Fruit fly (Drosophila melanogaster) whole organism, embryonic: ENCODE data around the gene Ppat-Dpck.

Source experiments
- Asciz ChIP-seq: fragments of 200-800 bp; sonication (Bioruptor generic); optimal IDR thresholded peaks from 2 replicates; lab custom pipeline; 2017; ENCODE audit warnings: missing biosample characterization, mild to moderate bottlenecking, missing genetic modification characterization, missing genetic modification reagents
- CG10209 ChIP-seq: fragments of 200-800 bp; sonication (Bioruptor generic); optimal IDR thresholded peaks from 3 replicates; lab custom pipeline; 2017; ENCODE audit warnings: missing biosample characterization, mild to moderate bottlenecking, missing genetic modification characterization, missing genetic modification reagents
- CG10431 ChIP-seq: fragments of 200-800 bp; sonication (Bioruptor generic); optimal IDR thresholded peaks from 3 replicates; lab custom pipeline; 2018; ENCODE audit warnings: missing biosample characterization, mild to moderate bottlenecking, missing genetic modification characterization
- CG1233 ChIP-seq: fragments of 200-800 bp; sonication (Bioruptor generic); optimal IDR thresholded peaks from 4 replicates; lab custom pipeline; 2018; ENCODE audit warnings: missing biosample characterization, mild to moderate bottlenecking, missing genetic modification characterization
- CG12744 ChIP-seq: fragments of 200-800 bp; sonication (Bioruptor generic); optimal IDR thresholded peaks from 2 replicates; lab custom pipeline; 2016; ENCODE audit warnings: missing biosample characterization, missing genetic modification characterization
- CG13424 ChIP-seq: fragments of 200-800 bp; sonication (Bioruptor generic); optimal IDR thresholded peaks from 2 replicates; lab custom pipeline; 2019; ENCODE audit warnings: missing biosample characterization, mild to moderate bottlenecking, missing genetic modification characterization, moderate library complexity
- CG15479 ChIP-seq: fragments of 200-800 bp; sonication (Bioruptor generic); optimal IDR thresholded peaks from 3 replicates; lab custom pipeline; 2019; ENCODE audit warnings: missing biosample characterization, mild to moderate bottlenecking, missing genetic modification characterization, moderate library complexity
- CG15601 ChIP-seq: fragments of 200-800 bp; sonication (Bioruptor generic); optimal IDR thresholded peaks from 3 replicates; lab custom pipeline; 2019; ENCODE audit warnings: missing biosample characterization, mild to moderate bottlenecking, missing genetic modification characterization, moderate library complexity
- CG17802 ChIP-seq: fragments of 200-800 bp; sonication (Bioruptor generic); optimal IDR thresholded peaks from 2 replicates; lab custom pipeline; 2018; ENCODE audit warnings: missing biosample characterization, mild to moderate bottlenecking, missing genetic modification characterization, moderate library complexity
- CG30431 ChIP-seq: fragments of 200-800 bp; sonication (Bioruptor generic); optimal IDR thresholded peaks from 2 replicates; lab custom pipeline; 2017; ENCODE audit warnings: missing biosample characterization, missing genetic modification characterization
- CG32532 ChIP-seq: fragments of 200-800 bp; sonication (Bioruptor generic); IDR thresholded peaks from 2 replicates; pipeline ENCODE4 v1.3.6; 2022; ENCODE audit warnings: missing biosample characterization, missing genetic modification characterization
- CG33557 ChIP-seq: fragments of 200-800 bp; sonication (Bioruptor generic); optimal IDR thresholded peaks from 2 replicates; lab custom pipeline; 2019; ENCODE audit warnings: missing biosample characterization, mild to moderate bottlenecking, missing genetic modification characterization, moderate library complexity
- CG4730 ChIP-seq: fragments of 200-800 bp; sonication (Bioruptor generic); IDR thresholded peaks from 2 replicates; pipeline ENCODE4 v1.3.6; 2022; ENCODE audit warnings: missing biosample characterization, missing genetic modification characterization
- CG8478 ChIP-seq: fragments of >200 bp; optimal IDR thresholded peaks from 2 replicates; lab custom pipeline; 2018
- CG8944 ChIP-seq: fragments of 200-800 bp; sonication (Bioruptor generic); optimal IDR thresholded peaks from 3 replicates; lab custom pipeline; 2016; ENCODE audit warnings: missing biosample characterization, missing genetic modification characterization
- CG9609 ChIP-seq: fragments of 200-800 bp; sonication (Bioruptor generic); optimal IDR thresholded peaks from 3 replicates; lab custom pipeline; 2016; ENCODE audit warnings: missing biosample characterization, missing genetic modification characterization
- CG9817 ChIP-seq: fragments of 200-800 bp; sonication (Bioruptor generic); optimal IDR thresholded peaks from 2 replicates; lab custom pipeline; 2018; ENCODE audit warnings: missing biosample characterization, mild to moderate bottlenecking, missing genetic modification characterization, moderate library complexity
- Dbx ChIP-seq: fragments of 200-800 bp; sonication (Bioruptor generic); IDR thresholded peaks from 3 replicates; pipeline ENCODE4 v1.3.6; 2022; ENCODE audit warnings: missing biosample characterization, missing genetic modification characterization
- Doc2 ChIP-seq: fragments of 200-800 bp; sonication (Bioruptor generic); IDR thresholded peaks from 2 replicates; pipeline ENCODE4 v1.3.6; 2022; ENCODE audit warnings: missing biosample characterization, missing genetic modification characterization
- Hey ChIP-seq: fragments of 200-800 bp; sonication (Bioruptor generic); optimal IDR thresholded peaks from 3 replicates; lab custom pipeline; 2018; ENCODE audit warnings: missing biosample characterization, mild to moderate bottlenecking, missing genetic modification characterization
- HmgD ChIP-seq: fragments of 200-800 bp; sonication (Bioruptor generic); optimal IDR thresholded peaks from 3 replicates; lab custom pipeline; 2016; ENCODE audit warnings: missing biosample characterization, missing genetic modification characterization
- HmgZ ChIP-seq: fragments of 200-800 bp; sonication (Bioruptor generic); optimal IDR thresholded peaks from 2 replicates; lab custom pipeline; 2018; ENCODE audit warnings: missing biosample characterization, mild to moderate bottlenecking, missing genetic modification characterization
- Hmx ChIP-seq: fragments of 200-800 bp; sonication (Bioruptor generic); optimal IDR thresholded peaks from 2 replicates; lab custom pipeline; 2016; ENCODE audit warnings: missing biosample characterization, missing genetic modification characterization
- Hr3 ChIP-seq: fragments of 200-800 bp; sonication (Bioruptor generic); optimal IDR thresholded peaks from 3 replicates; lab custom pipeline; 2016; ENCODE audit warnings: missing biosample characterization, missing genetic modification characterization
- Hr39 ChIP-seq: fragments of >200 bp; optimal IDR thresholded peaks from 2 replicates; lab custom pipeline; 2017
- Meics ChIP-seq: fragments of 200-800 bp; sonication (Bioruptor generic); optimal IDR thresholded peaks from 2 replicates; lab custom pipeline; 2017; ENCODE audit warnings: missing biosample characterization, mild to moderate bottlenecking, missing genetic modification characterization
- NC2β ChIP-seq: fragments of 200-800 bp; sonication (Bioruptor generic); optimal IDR thresholded peaks from 2 replicates; lab custom pipeline; 2016; ENCODE audit warnings: missing biosample characterization, missing genetic modification characterization
- NFAT ChIP-seq: fragments of 200-800 bp; sonication (Bioruptor generic); IDR thresholded peaks from 2 replicates; pipeline ENCODE4 v1.3.6; 2022; ENCODE audit warnings: missing biosample characterization, missing genetic modification characterization
- Nf-YC ChIP-seq: fragments of 200-800 bp; optimal IDR thresholded peaks from 3 replicates; lab custom pipeline; 2019; ENCODE audit warnings: missing biosample characterization, mild to moderate bottlenecking, missing genetic modification characterization, moderate library complexity
- Sox102F ChIP-seq: fragments of 200-800 bp; sonication (Bioruptor generic); optimal IDR thresholded peaks from 2 replicates; lab custom pipeline; 2018; ENCODE audit warnings: missing biosample characterization, mild to moderate bottlenecking, missing genetic modification characterization, moderate library complexity
- Taf1 ChIP-seq: fragments of 200-800 bp; sonication (Bioruptor generic); IDR thresholded peaks from 2 replicates; pipeline ENCODE4 v1.3.6; 2022; ENCODE audit warnings: missing biosample characterization, missing genetic modification characterization
- Usf ChIP-seq: fragments of 200-800 bp; sonication (Bioruptor generic); optimal IDR thresholded peaks from 2 replicates; lab custom pipeline; 2017; ENCODE audit warnings: missing genotype, missing biosample characterization, missing genetic modification characterization
- bowl ChIP-seq: fragments of 200-800 bp; sonication (Bioruptor generic); IDR thresholded peaks from 2 replicates; pipeline ENCODE4 v1.3.6; 2022; ENCODE audit warnings: missing biosample characterization, missing genetic modification characterization
- cato ChIP-seq: fragments of 200-800 bp; sonication (Bioruptor generic); optimal IDR thresholded peaks from 2 replicates; lab custom pipeline; 2016; ENCODE audit warnings: missing biosample characterization, missing genetic modification characterization, borderline replicate concordance
- cwo ChIP-seq: fragments of 200-800 bp; sonication (Bioruptor generic); optimal IDR thresholded peaks from 3 replicates; lab custom pipeline; 2017; ENCODE audit warnings: missing biosample characterization, missing genetic modification characterization, mild to moderate bottlenecking, moderate library complexity, missing genetic modification reagents
- emc ChIP-seq: fragments of 200-800 bp; sonication (Bioruptor generic); optimal IDR thresholded peaks from 2 replicates; lab custom pipeline; 2016; ENCODE audit warnings: missing biosample characterization, missing genetic modification characterization
- ewg ChIP-seq: fragments of 200-800 bp; sonication (Bioruptor generic); optimal IDR thresholded peaks from 3 replicates; lab custom pipeline; 2017; ENCODE audit warnings: mild to moderate bottlenecking, missing biosample characterization, missing genetic modification reagents, missing genetic modification characterization
- eyg ChIP-seq: fragments of 200-800 bp; sonication (Bioruptor generic); optimal IDR thresholded peaks from 3 replicates; lab custom pipeline; 2016; ENCODE audit warnings: missing biosample characterization, missing genetic modification characterization
- gce ChIP-seq: fragments of 200-800 bp; sonication (Bioruptor generic); IDR thresholded peaks from 3 replicates; pipeline ENCODE4 v1.3.6; 2022; ENCODE audit warnings: missing biosample characterization, missing genetic modification characterization
- gcm ChIP-seq: fragments of 200-800 bp; sonication (Bioruptor generic); optimal IDR thresholded peaks from 2 replicates; lab custom pipeline; 2019; ENCODE audit warnings: missing biosample characterization, mild to moderate bottlenecking, missing genetic modification characterization, moderate library complexity
- gem ChIP-seq: fragments of 200-800 bp; sonication (Bioruptor generic); optimal IDR thresholded peaks from 2 replicates; lab custom pipeline; 2019; ENCODE audit warnings: missing biosample characterization, mild to moderate bottlenecking, missing genetic modification characterization, moderate library complexity
- inv ChIP-seq: fragments of 200-800 bp; sonication (Bioruptor generic); IDR thresholded peaks from 2 replicates; pipeline ENCODE4 v1.3.6; 2022; ENCODE audit warnings: missing biosample characterization, missing genetic modification characterization; ENCODE audit not compliant: partially characterized antibody
- kni ChIP-seq: fragments of 200-800 bp; sonication (Bioruptor generic); optimal IDR thresholded peaks from 3 replicates; lab custom pipeline; 2017; ENCODE audit warnings: mild to moderate bottlenecking, missing biosample characterization, missing genetic modification reagents, missing genetic modification characterization
- lbe ChIP-seq: fragments of 200-800 bp; sonication (Bioruptor generic); optimal IDR thresholded peaks from 2 replicates; lab custom pipeline; 2016; ENCODE audit warnings: missing biosample characterization, mild to moderate bottlenecking, missing genetic modification characterization
- maf-S ChIP-seq: fragments of 200-800 bp; sonication (Bioruptor generic); optimal IDR thresholded peaks from 2 replicates; lab custom pipeline; 2016; ENCODE audit warnings: missing biosample characterization, missing genetic modification characterization
- nmo ChIP-seq: fragments of 200-800 bp; sonication (Bioruptor generic); optimal IDR thresholded peaks from 2 replicates; lab custom pipeline; 2018; ENCODE audit warnings: missing biosample characterization, mild to moderate bottlenecking, missing genetic modification characterization, moderate library complexity
- pb ChIP-seq: fragments of 200-800 bp; sonication (Bioruptor generic); optimal IDR thresholded peaks from 3 replicates; lab custom pipeline; 2016; ENCODE audit warnings: missing biosample characterization, missing genetic modification characterization
- pho ChIP-seq: fragments of 200-800 bp; sonication (Bioruptor generic); optimal IDR thresholded peaks from 2 replicates; lab custom pipeline; 2016; ENCODE audit warnings: missing biosample characterization, missing genetic modification characterization
- pros ChIP-seq: fragments of 200-800 bp; sonication (Bioruptor generic); optimal IDR thresholded peaks from 3 replicates; lab custom pipeline; 2019; ENCODE audit warnings: missing biosample characterization, mild to moderate bottlenecking, missing genetic modification characterization, moderate library complexity
- tin ChIP-seq: fragments of 200-800 bp; sonication (Bioruptor generic); optimal IDR thresholded peaks from 3 replicates; lab custom pipeline; 2016; ENCODE audit warnings: missing biosample characterization, missing genetic modification characterization
- tx ChIP-seq: fragments of 200-800 bp; sonication (Bioruptor generic); optimal IDR thresholded peaks from 2 replicates; lab custom pipeline; 2016; ENCODE audit warnings: missing biosample characterization, missing genetic modification characterization

Gene Ppat-Dpck

dm6 chr3L:5810633-5811341 lies 42.2 kb upstream of the Ppat-Dpck start, which contains the start of the genes S6k and kri (continued):
- TF ChIP-seq Meics (GFP tag; lab: Kevin White, UChicago) (peak; percentile 32), NFAT (GFP tag; lab: Robert Waterston, UW) (no peak), cato (GFP tag; lab: Kevin White, UChicago) (no peak), HmgZ (peak; percentile 82), tx (GFP tag; lab: Kevin White, UChicago) (no peak), Hr3 (no peak), pros (GFP tag; lab: Kevin White, UChicago) (no peak), ewg (peak; percentile 76), HmgD (GFP tag; lab: Kevin White, UChicago) (no peak), CG33557 (no peak), nmo (GFP tag; lab: Kevin White, UChicago) (peak; percentile 37), eyg (no peak), Dbx (GFP tag; lab: Robert Waterston, UW) (no peak), CG10209 (GFP tag; lab: Kevin White, UChicago) (peak; percentile 25), lbe (GFP tag; lab: Kevin White, UChicago) (no peak), Nf-YC (tag; lab: Kevin White, UChicago) (peak; percentile 36), cwo (peak; percentile 36), CG4730 (GFP tag; lab: Robert Waterston, UW) (no peak), Hr39 (no peak), CG1233 (GFP tag; lab: Kevin White, UChicago) (peak; percentile 15), pho (GFP tag; lab: Kevin White, UChicago) (no peak), tin (GFP tag; lab: Kevin White, UChicago) (no peak), CG30431 (GFP tag; lab: Kevin White, UChicago) (no peak), gce (GFP tag; lab: Robert Waterston, UW) (no peak), CG10431 (no peak), CG32532 (GFP tag; lab: Robert Waterston, UW) (peak; percentile 42), gem (tag; lab: Kevin White, UChicago) (no peak), CG17802 (no peak), Sox102F (GFP tag; lab: Kevin White, UChicago) (no peak), CG15479 (GFP tag; lab: Kevin White, UChicago) (no peak), Asciz (GFP tag; lab: Kevin White, UChicago) (no peak), Hey (tag; lab: Kevin White, UChicago) (peak; percentile 35), gcm (GFP tag; lab: Kevin White, UChicago) (peak; percentile 12), Taf1 (no peak), Doc2 (GFP tag; lab: Robert Waterston, UW) (no peak), maf-S (GFP tag; lab: Kevin White, UChicago) (no peak), CG15601 (peak; percentile 2), CG8944 (no peak), emc (GFP tag; lab: Kevin White, UChicago) (no peak), Usf (GFP tag; lab: Kevin White, UChicago) (no peak), pb (GFP tag; lab: Kevin White, UChicago) (no peak), NC2β (GFP tag; lab: Kevin White, UChicago) (peak; percentile 37), inv (no peak), CG12744 (no peak), CG9817 (tag; lab: Kevin White, UChicago) (no peak), bowl (GFP tag; lab: Robert Waterston, UW) (no peak), CG8478 (peak; percentile 62), CG13424 (no peak), CG9609 (no peak), Hmx (no peak), kni (GFP tag; lab: Kevin White, UChicago) (peak; percentile 24)
